Worm (Caenorhabditis elegans): Measurements from ENCODE around the gene Y41C4A.21.

Gene Y41C4A.21

ce11 chrIII:11727010-11727409, 5.1 kb upstream of the Y41C4A.21 start:
- peak; percentile 12 for TF ChIP-seq nhr-21 (tag; optimal IDR thresholded peaks at IDR 0.05)
- no peak for TF ChIP-seq nhr-129 (tag; optimal IDR thresholded peaks at IDR 0.05)
- TF ChIP-seq fos-1 (tag; optimal IDR thresholded peaks at IDR 0.05) = peak; percentile 21

DNA sequence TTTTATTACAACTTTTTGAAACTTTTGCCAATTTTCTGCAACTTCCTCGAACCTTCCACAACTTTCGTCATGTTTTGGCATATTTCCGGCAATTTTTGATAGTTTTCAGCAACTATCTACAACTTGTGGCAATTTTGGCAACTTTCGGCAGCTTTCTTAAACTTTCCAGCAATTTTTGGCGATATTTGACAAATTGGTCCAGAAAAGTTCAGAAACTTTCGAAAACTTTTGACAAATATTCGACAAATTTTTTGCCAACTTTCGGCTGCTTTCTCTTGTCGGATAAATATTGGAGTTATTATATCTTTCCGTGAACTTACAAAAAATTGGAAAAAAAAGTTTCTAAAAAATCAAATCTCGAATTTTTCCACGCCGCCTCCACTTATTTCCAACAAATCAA, 1.8 kb upstream of the Y41C4A.21 start, which contains the start of gene Y41C4A.18:
Gene Y41C4A.18, plus strand, starts transcription at position 301 of the 400 bp plus-strand sequence.
- no peak for TF ChIP-seq zag-1 (tag; optimal IDR thresholded peaks at IDR 0.05)
- no peak for TF ChIP-seq R02D3.7 (tag; optimal IDR thresholded peaks at IDR 0.05)

- no peak for TF ChIP-seq nhr-129 (tag; optimal IDR thresholded peaks at IDR 0.05)
- no peak for TF ChIP-seq nhr-11 (tag; optimal IDR thresholded peaks at IDR 0.05)
- no peak for TF ChIP-seq nhr-23 (tag; optimal IDR thresholded peaks at IDR 0.05)
- TF ChIP-seq gmeb-1 (tag; optimal IDR thresholded peaks at IDR 0.05) = no peak
Measured at ce11 chrIII:11730850-11731249, 1.3 kb upstream of the Y41C4A.21 start.

ce11 chrIII:11731491-11731890, 665 bp upstream of the Y41C4A.21 start:
- no peak for TF ChIP-seq crh-2 (tag; optimal IDR thresholded peaks at IDR 0.05)
- TF ChIP-seq ama-1 (optimal IDR thresholded peaks at IDR 0.05) = no peak
- TF ChIP-seq nhr-6 (tag; optimal IDR thresholded peaks at IDR 0.05) = no peak
- no peak for TF ChIP-seq zag-1 (tag; optimal IDR thresholded peaks at IDR 0.05)

DNA sequence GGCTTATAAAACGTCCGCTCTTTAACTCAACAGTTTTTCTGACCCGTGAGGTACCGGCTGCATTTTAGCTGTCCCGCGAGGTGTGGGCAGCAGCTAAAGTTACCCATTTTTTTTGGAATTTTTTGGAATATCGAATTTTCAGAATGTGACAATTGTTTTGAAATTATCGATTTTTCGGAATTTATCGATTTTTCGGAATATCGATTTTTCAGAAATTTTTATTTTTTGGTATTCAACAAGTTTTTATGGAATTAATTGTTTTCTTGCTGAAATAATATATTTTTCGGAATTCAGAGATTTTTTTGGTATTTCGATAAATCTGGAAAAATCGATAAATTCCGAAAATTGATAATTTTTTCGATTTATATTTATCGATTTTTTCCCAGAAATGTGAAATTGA, 787 bp downstream of the Y41C4A.21 start:
- TF ChIP-seq nhr-237 (tag; optimal IDR thresholded peaks at IDR 0.05) (no peak), ceh-82 (tag; optimal IDR thresholded peaks at IDR 0.05) (no peak), aly-2 (tag; optimal IDR thresholded peaks at IDR 0.05) (no peak), unc-39 (tag; optimal IDR thresholded peaks at IDR 0.05) (no peak), fos-1 (tag; optimal IDR thresholded peaks at IDR 0.05) (no peak), C34F6.9 (tag; optimal IDR thresholded peaks at IDR 0.05) (no peak), lin-13 (GFP tag; optimal IDR thresholded peaks at IDR 0.05) (no peak), gmeb-1 (tag; optimal IDR thresholded peaks at IDR 0.05) (no peak), R02D3.7 (tag; optimal IDR thresholded peaks at IDR 0.05) (no peak), nhr-77 (tag; optimal IDR thresholded peaks at IDR 0.05) (no peak), nhr-6 (tag; optimal IDR thresholded peaks at IDR 0.05) (no peak), lsy-2 (tag; optimal IDR thresholded peaks at IDR 0.05) (no peak), ztf-1 (GFP tag; conservative IDR thresholded peaks at IDR 0.05) (no peak), Y55F3AM.14 (GFP tag; optimal IDR thresholded peaks at IDR 0.05) (no peak), blmp-1 (tag; optimal IDR thresholded peaks at IDR 0.05; ENCODE audit: insufficient read depth) (no peak), alr-1 (tag; optimal IDR thresholded peaks at IDR 0.05) (no peak)

ce11 chrIII:11737527-11737926, 5.4 kb downstream of the Y41C4A.21 start, which contains the start of gene sup-1:
Gene sup-1, minus strand, starts transcription at chrIII:11737627.
- TF ChIP-seq ztf-4 (tag; optimal IDR thresholded peaks at IDR 0.05) (no peak), egl-27 (tag; optimal IDR thresholded peaks at IDR 0.05) (no peak), alr-1 (tag; optimal IDR thresholded peaks at IDR 0.05) (no peak), F13H6.1 (tag; optimal IDR thresholded peaks at IDR 0.05) (no peak), lin-39 (tag; optimal IDR thresholded peaks at IDR 0.05) (no peak), fos-1 (tag; optimal IDR thresholded peaks at IDR 0.05) (no peak), zag-1 (tag; optimal IDR thresholded peaks at IDR 0.05) (no peak), mab-5 (tag; optimal IDR thresholded peaks at IDR 0.05) (no peak), elt-1 (tag; optimal IDR thresholded peaks at IDR 0.05) (no peak), crh-2 (tag; optimal IDR thresholded peaks at IDR 0.05) (no peak), unc-55 (GFP tag; optimal IDR thresholded peaks at IDR 0.05) (no peak)

DNA sequence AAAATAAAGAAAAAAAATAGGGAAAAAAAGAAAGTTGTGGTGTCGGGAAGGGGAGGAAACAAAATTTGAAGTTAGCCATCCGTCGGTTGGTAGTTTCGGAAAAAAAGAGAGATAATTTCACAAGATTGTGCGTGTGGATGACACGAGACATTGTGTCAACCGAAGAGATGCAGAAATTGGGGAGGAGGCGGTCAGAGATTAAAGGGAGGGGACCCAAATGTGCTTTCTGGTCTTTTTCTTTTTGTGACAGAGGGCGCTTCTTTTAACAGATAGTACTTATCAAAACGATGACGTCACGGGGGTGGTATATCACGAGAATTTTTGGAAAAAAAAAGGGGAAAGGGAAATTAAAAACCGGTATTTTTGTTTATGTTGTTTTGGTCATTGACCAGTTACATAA, 6.3 kb downstream of the Y41C4A.21 start:
- TF ChIP-seq sma-3 (GFP tag; optimal IDR thresholded peaks at IDR 0.05) = no peak
- TF ChIP-seq skn-1 (tag; optimal IDR thresholded peaks at IDR 0.05) = no peak
- no peak for TF ChIP-seq Y55F3AM.14 (GFP tag; optimal IDR thresholded peaks at IDR 0.05)
- no peak for TF ChIP-seq peb-1 (tag; optimal IDR thresholded peaks at IDR 0.05)
- peak; percentile 46 for TF ChIP-seq crh-2 (tag; optimal IDR thresholded peaks at IDR 0.05)
- peak in 1 of 2 experiments; percentile 64 for TF ChIP-seq lsy-2 (tag; optimal IDR thresholded peaks at IDR 0.05)
- TF ChIP-seq unc-62 (GFP tag; optimal IDR thresholded peaks at IDR 0.05) = no peak
- no peak for TF ChIP-seq ztf-11 (tag; optimal IDR thresholded peaks at IDR 0.05)
- peak; percentile 12 to 27 for TF ChIP-seq mdl-1 (tag; optimal IDR thresholded peaks at IDR 0.05)
- TF ChIP-seq nhr-12 (tag; optimal IDR thresholded peaks at IDR 0.05) = no peak
- TF ChIP-seq R02D3.7 (tag; optimal IDR thresholded peaks at IDR 0.05) = no peak
- TF ChIP-seq F13H6.1 (tag; optimal IDR thresholded peaks at IDR 0.05) = peak; percentile 54
- TF ChIP-seq ceh-16 (tag; optimal IDR thresholded peaks at IDR 0.05) = no peak
- TF ChIP-seq aly-2 (tag; optimal IDR thresholded peaks at IDR 0.05) = no peak
- TF ChIP-seq nhr-11 (tag; optimal IDR thresholded peaks at IDR 0.05) = no peak
- TF ChIP-seq nhr-6 (tag; optimal IDR thresholded peaks at IDR 0.05) = no peak
- TF ChIP-seq sma-9 (GFP tag; optimal IDR thresholded peaks at IDR 0.05) = peak; percentile 70
- no peak for TF ChIP-seq sma-9 (tag; optimal IDR thresholded peaks at IDR 0.05)
- TF ChIP-seq sem-4 (tag; optimal IDR thresholded peaks at IDR 0.05) = peak; percentile 90
- TF ChIP-seq blmp-1 (tag; optimal IDR thresholded peaks at IDR 0.05; ENCODE audit: insufficient read depth) = peak; percentile 33
- TF ChIP-seq nhr-77 (tag; optimal IDR thresholded peaks at IDR 0.05) = no peak
- TF ChIP-seq C34F6.9 (tag; optimal IDR thresholded peaks at IDR 0.05) = peak; percentile 37
- no peak for TF ChIP-seq elt-3 (tag; optimal IDR thresholded peaks at IDR 0.05)
